Worm (Caenorhabditis elegans) whole organism, mixed stage, embryonic: ENCODE data around the gene lurp-1.
"Not testable (repeated sequence)": the region's sequence is repeated elsewhere in the genome, so short reads cannot be mapped to it uniquely, and the experiment has no call there.

Experiments
- blmp-1 ChIP-seq: fragments of 150-350 bp; optimal IDR thresholded peaks from 2 replicates; lab custom pipeline; 2014; ENCODE audit warnings: missing biosample characterization, missing genetic modification characterization
- ces-1 ChIP-seq: fragments of 150-350 bp; optimal IDR thresholded peaks from 2 replicates; lab custom pipeline; 2014; ENCODE audit warnings: missing biosample characterization, missing genetic modification reagents, missing genetic modification characterization
- flh-1 ChIP-seq: fragments of 200-800 bp; sonication (Bioruptor generic); optimal IDR thresholded peaks from 2 replicates; lab custom pipeline; 2018; ENCODE audit warnings: mild to moderate bottlenecking, missing genetic modification characterization, moderate library complexity, missing compliant biosample characterization
- lin-13 ChIP-seq: fragments of 150-350 bp; optimal IDR thresholded peaks from 2 replicates; lab custom pipeline; 2014; ENCODE audit warnings: missing biosample characterization, missing genetic modification characterization
- lsy-2 ChIP-seq: fragments of 150-350 bp; optimal IDR thresholded peaks from 2 replicates; lab custom pipeline; 2014; ENCODE audit warnings: missing biosample characterization, missing genetic modification characterization
- nhr-12 ChIP-seq: fragments of 150-350 bp; optimal IDR thresholded peaks from 2 replicates; lab custom pipeline; 2014; ENCODE audit warnings: missing biosample characterization, missing genetic modification characterization
- pha-4 ChIP-seq: fragments of 150-350 bp; optimal IDR thresholded peaks from 2 replicates; lab custom pipeline; 2018; ENCODE audit warnings: missing biosample characterization, missing genetic modification reagents, missing genetic modification characterization
- sem-2 ChIP-seq: fragments of 200-800 bp; sonication (Bioruptor generic); optimal IDR thresholded peaks from 2 replicates; lab custom pipeline; 2018; ENCODE audit warnings: mild to moderate bottlenecking, missing genetic modification characterization, missing compliant biosample characterization
- snpc-4 ChIP-seq: fragments of 150-350 bp; optimal IDR thresholded peaks from 2 replicates; lab custom pipeline; 2014; ENCODE audit warnings: missing biosample characterization, missing genetic modification characterization
- unc-39 ChIP-seq: fragments of 150-350 bp; optimal IDR thresholded peaks from 2 replicates; lab custom pipeline; 2014; ENCODE audit warnings: missing biosample characterization, missing genetic modification characterization
- unc-62 ChIP-seq: fragments of 150-350 bp; optimal IDR thresholded peaks from 2 replicates; lab custom pipeline; 2014; ENCODE audit warnings: missing biosample characterization, missing genetic modification reagents, missing genetic modification characterization
- ztf-11 ChIP-seq: fragments of 150-350 bp; optimal IDR thresholded peaks from 2 replicates; lab custom pipeline; 2014; ENCODE audit warnings: missing biosample characterization, missing genetic modification characterization

ce11 chrII:10922874-10923273, 42.1 kb downstream of the lurp-1 start, which contains the start of gene Y19D2B.1:
- TF ChIP-seq lin-13 (tag; lab: Kevin White, UChicago); ztf-11 (tag; lab: Kevin White, UChicago); nhr-12 (tag; lab: Kevin White, UChicago); pha-4; flh-1 (GFP tag; lab: Kevin White, UChicago); sem-2 (GFP tag; lab: Kevin White, UChicago); snpc-4 (tag; lab: Kevin White, UChicago); unc-62 (GFP tag; lab: Kevin White, UChicago); ces-1; lsy-2 (tag; lab: Kevin White, UChicago); blmp-1 (tag; lab: Kevin White, UChicago); unc-39 (tag; lab: Kevin White, UChicago): not testable (repeated sequence)
